Fruit fly (Drosophila melanogaster) whole organism, embryonic: Measurements from ENCODE around the gene Cypl.

Source experiments
- Adf1 ChIP-seq: fragments of 200-800 bp; sonication (Bioruptor generic); IDR thresholded peaks from 2 replicates; pipeline ENCODE4 v1.3.6; 2022; ENCODE audit warnings: missing biosample characterization, missing genetic modification characterization
- Atf3 ChIP-seq: fragments of 200-800 bp; sonication (Bioruptor generic); optimal IDR thresholded peaks from 3 replicates; lab custom pipeline; 2016; ENCODE audit warnings: missing biosample characterization, missing genetic modification characterization
- CG1024 ChIP-seq: fragments of 200-800 bp; sonication (Bioruptor generic); IDR thresholded peaks from 2 replicates; pipeline ENCODE4 v1.3.6; 2022; ENCODE audit warnings: missing biosample characterization, missing genetic modification characterization
- CG10267 ChIP-seq: fragments of 200-800 bp; sonication (Bioruptor generic); optimal IDR thresholded peaks from 2 replicates; lab custom pipeline; 2018; ENCODE audit warnings: missing biosample characterization, mild to moderate bottlenecking, missing genetic modification characterization, moderate library complexity
- CG10366 ChIP-seq: fragments of 200-800 bp; sonication (Bioruptor generic); IDR thresholded peaks from 2 replicates; pipeline ENCODE4 v1.3.6; 2022; ENCODE audit warnings: missing biosample characterization, missing genetic modification characterization
- CG11398 ChIP-seq: fragments of 200-800 bp; sonication (Bioruptor generic); optimal IDR thresholded peaks from 2 replicates; lab custom pipeline; 2016; ENCODE audit warnings: missing biosample characterization, missing genetic modification characterization
- CG12391 ChIP-seq: fragments of 200-800 bp; sonication (Bioruptor generic); optimal IDR thresholded peaks from 3 replicates; lab custom pipeline; 2018; ENCODE audit warnings: missing biosample characterization, mild to moderate bottlenecking, missing genetic modification characterization, moderate library complexity
- CG14965 ChIP-seq: fragments of 200-800 bp; sonication (Bioruptor generic); optimal IDR thresholded peaks from 2 replicates; lab custom pipeline; 2016; ENCODE audit warnings: missing biosample characterization, missing genetic modification characterization, borderline replicate concordance
- CG15479 ChIP-seq: fragments of 200-800 bp; sonication (Bioruptor generic); optimal IDR thresholded peaks from 3 replicates; lab custom pipeline; 2019; ENCODE audit warnings: missing biosample characterization, mild to moderate bottlenecking, missing genetic modification characterization, moderate library complexity
- CG1647 ChIP-seq: fragments of 200-800 bp; sonication (Bioruptor generic); optimal IDR thresholded peaks from 3 replicates; lab custom pipeline; 2016; ENCODE audit warnings: missing biosample characterization, missing genetic modification characterization
- CG16813 ChIP-seq: fragments of 200-800 bp; sonication (Bioruptor generic); IDR thresholded peaks from 3 replicates; pipeline ENCODE4 v1.3.6; 2022; ENCODE audit warnings: missing biosample characterization, missing genetic modification characterization; ENCODE audit not compliant: partially characterized antibody
- CG17912 ChIP-seq: fragments of 200-800 bp; sonication (Bioruptor generic); optimal IDR thresholded peaks from 2 replicates; lab custom pipeline; 2018; ENCODE audit warnings: missing biosample characterization, mild to moderate bottlenecking, missing genetic modification characterization
- CG18262 ChIP-seq: fragments of 200-800 bp; optimal IDR thresholded peaks from 3 replicates; lab custom pipeline; 2019; ENCODE audit warnings: missing biosample characterization, mild to moderate bottlenecking, missing genetic modification characterization, moderate library complexity
- CG3163 ChIP-seq: fragments of 200-800 bp; sonication (Bioruptor generic); optimal IDR thresholded peaks from 3 replicates; lab custom pipeline; 2016; ENCODE audit warnings: missing biosample characterization, missing genetic modification characterization
- CG3407 ChIP-seq: fragments of 200-800 bp; sonication (Bioruptor generic); optimal IDR thresholded peaks from 2 replicates; lab custom pipeline; 2018; ENCODE audit warnings: missing biosample characterization, mild to moderate bottlenecking, missing genetic modification characterization
- CG3838 ChIP-seq: fragments of 200-800 bp; sonication (Bioruptor generic); optimal IDR thresholded peaks from 3 replicates; lab custom pipeline; 2016; ENCODE audit warnings: missing biosample characterization, missing genetic modification characterization
- CG3995 ChIP-seq: fragments of 200-800 bp; sonication (Bioruptor generic); optimal IDR thresholded peaks from 3 replicates; lab custom pipeline; 2016; ENCODE audit warnings: missing biosample characterization, missing genetic modification characterization
- CG4617 ChIP-seq: fragments of 200-800 bp; sonication (Bioruptor generic); optimal IDR thresholded peaks from 3 replicates; lab custom pipeline; 2016; ENCODE audit warnings: missing biosample characterization, missing genetic modification characterization, borderline replicate concordance
- CG5180 ChIP-seq: fragments of 200-800 bp; sonication (Bioruptor generic); optimal IDR thresholded peaks from 3 replicates; lab custom pipeline; 2017; ENCODE audit warnings: missing biosample characterization, missing genetic modification characterization, mild to moderate bottlenecking, moderate library complexity, missing genetic modification reagents
- CG6689 ChIP-seq: fragments of 200-800 bp; sonication (Bioruptor generic); IDR thresholded peaks from 2 replicates; pipeline ENCODE4 v1.3.6; 2022; ENCODE audit warnings: missing biosample characterization, missing genetic modification characterization
- CG7357 ChIP-seq: fragments of 200-800 bp; sonication (Bioruptor generic); IDR thresholded peaks from 3 replicates; pipeline ENCODE4 v1.3.6; 2022; ENCODE audit warnings: missing biosample characterization, missing genetic modification characterization
- CG7372 ChIP-seq: fragments of 200-800 bp; sonication (Bioruptor generic); IDR thresholded peaks from 2 replicates; pipeline ENCODE4 v1.3.6; 2022; ENCODE audit warnings: missing biosample characterization, missing genetic modification characterization
- CG7839 ChIP-seq: fragments of 200-800 bp; sonication (Bioruptor generic); optimal IDR thresholded peaks from 3 replicates; lab custom pipeline; 2018; ENCODE audit warnings: missing biosample characterization, mild to moderate bottlenecking, missing genetic modification characterization, moderate library complexity
- CG8290 ChIP-seq, 3 experiments: fragments of 200-800 bp; sonication (Bioruptor generic); optimal IDR thresholded peaks; 2 replicates each; lab custom pipeline; 2016 to 2019; ENCODE audit warnings: missing biosample characterization in 3 of 3, missing genetic modification characterization in 3 of 3, mild to moderate bottlenecking in 2 of 3, moderate library complexity in 1 of 3
- CG9609 ChIP-seq: fragments of 200-800 bp; sonication (Bioruptor generic); optimal IDR thresholded peaks from 3 replicates; lab custom pipeline; 2016; ENCODE audit warnings: missing biosample characterization, missing genetic modification characterization
- Deaf1 ChIP-seq: fragments of 200-800 bp; optimal IDR thresholded peaks from 3 replicates; lab custom pipeline; 2019; ENCODE audit warnings: missing biosample characterization, mild to moderate bottlenecking, missing genetic modification characterization, moderate library complexity
- Dref ChIP-seq: fragments of 200-800 bp; sonication (Bioruptor generic); IDR thresholded peaks from 2 replicates; pipeline ENCODE4 v1.3.6; 2022; ENCODE audit warnings: missing biosample characterization, missing genetic modification characterization
- Hsf ChIP-seq: fragments of 200-800 bp; sonication (Bioruptor generic); optimal IDR thresholded peaks from 3 replicates; lab custom pipeline; 2016; ENCODE audit warnings: missing biosample characterization, missing genetic modification characterization
- Lim3 ChIP-seq: fragments of 200-800 bp; sonication (Bioruptor generic); IDR thresholded peaks from 2 replicates; pipeline ENCODE4 v1.3.6; 2022; ENCODE audit warnings: missing biosample characterization, missing genetic modification characterization
- Mad ChIP-seq: fragments of 200-800 bp; sonication (Bioruptor generic); optimal IDR thresholded peaks from 2 replicates; lab custom pipeline; 2016; ENCODE audit warnings: missing biosample characterization, missing genetic modification characterization
- Sox102F ChIP-seq: fragments of 200-800 bp; sonication (Bioruptor generic); optimal IDR thresholded peaks from 2 replicates; lab custom pipeline; 2018; ENCODE audit warnings: missing biosample characterization, mild to moderate bottlenecking, missing genetic modification characterization, moderate library complexity
- Spps ChIP-seq: fragments of 200-800 bp; sonication (Bioruptor generic); optimal IDR thresholded peaks from 2 replicates; lab custom pipeline; 2018; ENCODE audit warnings: missing biosample characterization, mild to moderate bottlenecking, missing genetic modification characterization
- bab2 ChIP-seq: fragments of 200-800 bp; sonication (Bioruptor generic); optimal IDR thresholded peaks from 2 replicates; lab custom pipeline; 2016; ENCODE audit warnings: missing biosample characterization, missing genetic modification characterization
- bigmax ChIP-seq: fragments of 200-800 bp; sonication (Bioruptor generic); optimal IDR thresholded peaks from 2 replicates; lab custom pipeline; 2018; ENCODE audit warnings: missing biosample characterization, mild to moderate bottlenecking, missing genetic modification characterization
- bsh ChIP-seq, 2 experiments: fragments of 200-800 bp; sonication (Bioruptor generic); optimal IDR thresholded peaks; 2 replicates each; lab custom pipeline; 2017 to 2018; ENCODE audit warnings: mild to moderate bottlenecking in 2 of 2, missing biosample characterization in 2 of 2, missing genetic modification characterization in 2 of 2, moderate library complexity in 1 of 2
- ci ChIP-seq: fragments of 200-800 bp; sonication (Bioruptor generic); IDR thresholded peaks from 3 replicates; pipeline ENCODE4 v1.3.6; 2022; ENCODE audit warnings: missing biosample characterization, missing genetic modification characterization
- da ChIP-seq: fragments of 200-800 bp; sonication (Bioruptor generic); optimal IDR thresholded peaks from 2 replicates; lab custom pipeline; 2016; ENCODE audit warnings: missing biosample characterization, missing genetic modification characterization
- gce ChIP-seq: fragments of 200-800 bp; sonication (Bioruptor generic); IDR thresholded peaks from 3 replicates; pipeline ENCODE4 v1.3.6; 2022; ENCODE audit warnings: missing biosample characterization, missing genetic modification characterization
- hbn ChIP-seq: fragments of 200-800 bp; sonication (Bioruptor generic); IDR thresholded peaks from 2 replicates; pipeline ENCODE4 v1.3.6; 2022; ENCODE audit warnings: missing biosample characterization, missing genetic modification characterization; ENCODE audit not compliant: partially characterized antibody
- her ChIP-seq: fragments of 200-800 bp; sonication (Bioruptor generic); optimal IDR thresholded peaks from 2 replicates; lab custom pipeline; 2016; ENCODE audit warnings: missing biosample characterization, missing genetic modification characterization
- lola ChIP-seq, 3 experiments: fragments of >200 bp in 2 of 3; fragments of 200-800 bp in 1 of 3; sonication (Bioruptor generic) in 1 of 3; optimal IDR thresholded peaks; 2 replicates each; lab custom pipeline; 2017 to 2019; ENCODE audit warnings: missing biosample characterization in 3 of 3, missing genetic modification characterization in 3 of 3, mild to moderate bottlenecking in 1 of 3, moderate library complexity in 1 of 3
- nom ChIP-seq: fragments of 200-800 bp; sonication (Bioruptor generic); optimal IDR thresholded peaks from 2 replicates; lab custom pipeline; 2017; ENCODE audit warnings: missing biosample characterization, missing genetic modification characterization, mild to moderate bottlenecking, moderate library complexity, missing genetic modification reagents
- pfk ChIP-seq: fragments of 200-800 bp; sonication (Bioruptor generic); optimal IDR thresholded peaks from 2 replicates; lab custom pipeline; 2018; ENCODE audit warnings: missing biosample characterization, mild to moderate bottlenecking, missing genetic modification characterization, moderate library complexity
- prd ChIP-seq, 3 experiments: fragments of >200 bp in 2 of 3; fragments of 200-800 bp in 1 of 3; sonication (Bioruptor generic) in 1 of 3; optimal IDR thresholded peaks in 2 of 3; IDR thresholded peaks in 1 of 3; 2 replicates in 2 of 3; 3 replicates in 1 of 3; pipeline versions ENCODE4 v1.3.6 to Lab custom; 2017 to 2022; ENCODE audit warnings: missing biosample characterization in 1 of 3, missing genetic modification characterization in 1 of 3
- schlank ChIP-seq: fragments of 200-800 bp; sonication (Bioruptor generic); optimal IDR thresholded peaks from 2 replicates; lab custom pipeline; 2018; ENCODE audit warnings: missing biosample characterization, mild to moderate bottlenecking, missing genetic modification characterization
- tx ChIP-seq: fragments of 200-800 bp; sonication (Bioruptor generic); optimal IDR thresholded peaks from 2 replicates; lab custom pipeline; 2016; ENCODE audit warnings: missing biosample characterization, missing genetic modification characterization
- usp ChIP-seq: fragments of >200 bp; optimal IDR thresholded peaks from 2 replicates; lab custom pipeline; 2017; ENCODE audit warnings: missing biosample characterization, missing genetic modification characterization
- vnd ChIP-seq: fragments of 200-800 bp; sonication (Bioruptor generic); IDR thresholded peaks from 3 replicates; pipeline ENCODE4 v1.3.6; 2022; ENCODE audit warnings: missing biosample characterization, missing genetic modification characterization; ENCODE audit not compliant: partially characterized antibody

The Cypl gene

dm6 chr3L:516948-517599 is 25.7 kb downstream of the Cypl start (continued):
- no peak for TF ChIP-seq CG8290 (GFP tag; optimal IDR thresholded peaks at IDR 0.05; lab: Kevin White, UChicago)
- TF ChIP-seq CG8290 (tag; optimal IDR thresholded peaks at IDR 0.05; lab: Kevin White, UChicago), result no peak
- TF ChIP-seq CG17912 (GFP tag; lab: Kevin White, UChicago), result no peak
- no peak for TF ChIP-seq schlank
- 0 out of 2 replicates have a peak, but pooled peaks have one; percentile 35 for TF ChIP-seq CG1024 (GFP tag; lab: Robert Waterston, UW)
- TF ChIP-seq CG16813 (GFP tag; lab: Robert Waterston, UW), result no peak
- TF ChIP-seq bab2, result no peak
- no peak for TF ChIP-seq Atf3
- TF ChIP-seq pfk (GFP tag; lab: Kevin White, UChicago), result no peak
- no peak for TF ChIP-seq tx
- peak; percentile 16 to 41 for TF ChIP-seq bsh (GFP tag; optimal IDR thresholded peaks at IDR 0.05; lab: Kevin White, UChicago)
- no peak for TF ChIP-seq CG11398 (GFP tag; lab: Kevin White, UChicago)
- no peak for TF ChIP-seq Deaf1 (tag; lab: Kevin White, UChicago)
- TF ChIP-seq CG15479 (GFP tag; lab: Kevin White, UChicago), result no peak
- TF ChIP-seq CG3407 (GFP tag; lab: Kevin White, UChicago), result peak; percentile 18
- TF ChIP-seq CG9609 (GFP tag; lab: Kevin White, UChicago), result no peak
- TF ChIP-seq lola (GFP tag; optimal IDR thresholded peaks at IDR 0.05; lab: Kevin White, UChicago), result peak in 1 of 3 experiments; percentile 3
- no peak for TF ChIP-seq usp (GFP tag; lab: Kevin White, UChicago)
- peak; percentile 69 for TF ChIP-seq CG18262
- TF ChIP-seq CG7357, result no peak
- TF ChIP-seq CG3838, result no peak
- TF ChIP-seq Adf1, result no peak
- peak; percentile 70 for TF ChIP-seq Sox102F (GFP tag; lab: Kevin White, UChicago)
- no peak for TF ChIP-seq prd (optimal IDR thresholded peaks at IDR 0.05; lab: Kevin White, UChicago)
- TF ChIP-seq prd (GFP tag; IDR thresholded peaks at IDR 0.05; lab: Robert Waterston, UW), result peak; percentile 66; the same call in 2 of the 3 replicates
- TF ChIP-seq CG12391 (tag; lab: Kevin White, UChicago), result no peak
- peak; percentile 10; the same call in 1 of the 2 replicates for TF ChIP-seq Lim3 (GFP tag; lab: Robert Waterston, UW)
- TF ChIP-seq hbn (GFP tag; lab: Robert Waterston, UW), result no peak
- TF ChIP-seq bigmax (GFP tag; lab: Kevin White, UChicago), result no peak
- no peak for TF ChIP-seq her
- TF ChIP-seq nom (GFP tag; lab: Kevin White, UChicago), result no peak
- no peak for TF ChIP-seq CG4617 (GFP tag; lab: Kevin White, UChicago)
- TF ChIP-seq ci (GFP tag; lab: Robert Waterston, UW), result peak; percentile 86
- TF ChIP-seq CG7839 (tag; lab: Kevin White, UChicago), result peak; percentile 35
- TF ChIP-seq da (GFP tag; lab: Kevin White, UChicago), result no peak
- TF ChIP-seq vnd (GFP tag; lab: Robert Waterston, UW), result no peak
- TF ChIP-seq Hsf (GFP tag; lab: Kevin White, UChicago), result peak; percentile 2
- TF ChIP-seq CG7372 (GFP tag; lab: Robert Waterston, UW), result no peak
- no peak for TF ChIP-seq CG10267
- TF ChIP-seq CG10366 (GFP tag; lab: Robert Waterston, UW), result peak; percentile 54
- TF ChIP-seq CG6689 (GFP tag; lab: Robert Waterston, UW), result peak; percentile 57; the same call in 1 of the 2 replicates
- TF ChIP-seq CG1647 (GFP tag; lab: Kevin White, UChicago), result no peak
- TF ChIP-seq gce (GFP tag; lab: Robert Waterston, UW), result no peak
- TF ChIP-seq Spps (tag; lab: Kevin White, UChicago), result no peak
- TF ChIP-seq Dref (GFP tag; lab: Robert Waterston, UW), result no peak
- TF ChIP-seq CG14965, result no peak
- peak; percentile 41 for TF ChIP-seq CG5180
- no peak for TF ChIP-seq CG3995 (GFP tag; lab: Kevin White, UChicago)
- no peak for TF ChIP-seq CG3163 (GFP tag; lab: Kevin White, UChicago)
- no peak for TF ChIP-seq Mad (GFP tag; lab: Kevin White, UChicago)
